Worm (Caenorhabditis elegans): Measurements from ENCODE around the gene cpz-2.

The cpz-2 gene

ce11 chrV:13411225-13411991 is 30.4 kb downstream of the cpz-2 start:
- TF ChIP-seq blmp-1 (tag; optimal IDR thresholded peaks at IDR 0.05; ENCODE audit: insufficient read depth) (peak; percentile 65), ama-1 (optimal IDR thresholded peaks at IDR 0.05) (peak; percentile 67), fos-1 (tag; optimal IDR thresholded peaks at IDR 0.05) (no peak), elt-3 (tag; optimal IDR thresholded peaks at IDR 0.05) (peak; percentile 68)

ce11 chrV:13411992-13412298 is 31.0 kb downstream of the cpz-2 start:
- TF ChIP-seq nhr-21 (tag; optimal IDR thresholded peaks at IDR 0.05) (peak; percentile 1), nhr-25 (tag; optimal IDR thresholded peaks at IDR 0.05) (peak; percentile 78), sma-3 (GFP tag; optimal IDR thresholded peaks at IDR 0.05) (no peak)

DNA sequence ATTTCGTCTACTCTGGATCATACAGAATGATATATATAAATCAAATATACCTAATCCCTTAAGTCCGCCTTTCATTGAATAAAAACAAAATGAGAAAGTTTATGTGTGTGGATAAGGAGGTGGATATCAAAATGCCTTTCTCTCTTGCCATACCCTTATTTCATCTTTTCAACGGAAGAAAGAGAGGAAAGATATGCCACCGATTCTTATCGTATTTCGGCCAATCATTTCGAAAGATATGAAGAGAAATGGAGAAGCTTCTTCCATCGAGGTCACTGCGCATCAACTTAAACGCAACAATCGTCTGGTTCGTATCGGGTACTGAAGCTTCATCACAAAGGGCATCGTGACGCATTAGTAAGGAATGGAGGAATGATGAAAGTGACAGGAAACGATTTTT is 32.3 kb downstream of the cpz-2 start:
- no peak for TF ChIP-seq skn-1 (tag; optimal IDR thresholded peaks at IDR 0.05)
- TF ChIP-seq dmd-4 (tag; optimal IDR thresholded peaks at IDR 0.05): no peak
- no peak for TF ChIP-seq zag-1 (tag; optimal IDR thresholded peaks at IDR 0.05)
- no peak for TF ChIP-seq F13H6.1 (tag; optimal IDR thresholded peaks at IDR 0.05)
- no peak for TF ChIP-seq sma-9 (GFP tag; optimal IDR thresholded peaks at IDR 0.05)
- TF ChIP-seq sma-9 (tag; optimal IDR thresholded peaks at IDR 0.05): no peak
- TF ChIP-seq nhr-10 (tag; optimal IDR thresholded peaks at IDR 0.05): no peak
- TF ChIP-seq blmp-1 (tag; optimal IDR thresholded peaks at IDR 0.05; ENCODE audit: insufficient read depth): peak; percentile 3
- no peak for TF ChIP-seq gmeb-1 (tag; optimal IDR thresholded peaks at IDR 0.05)
- peak; percentile 38 for TF ChIP-seq peb-1 (tag; optimal IDR thresholded peaks at IDR 0.05)
- TF ChIP-seq Y55F3AM.14 (GFP tag; optimal IDR thresholded peaks at IDR 0.05): no peak
- no peak for TF ChIP-seq sma-3 (GFP tag; optimal IDR thresholded peaks at IDR 0.05)
- peak; percentile 47 for TF ChIP-seq nhr-21 (tag; optimal IDR thresholded peaks at IDR 0.05)
- no peak for TF ChIP-seq nhr-6 (tag; optimal IDR thresholded peaks at IDR 0.05)

ce11 chrV:13414585-13414984 is 33.6 kb downstream of the cpz-2 start, which contains the start of gene cut-2:
cut-2 (plus strand) TSS chrV:13414949.
- TF ChIP-seq R02D3.7 (tag; optimal IDR thresholded peaks at IDR 0.05) (no peak), nhr-23 (tag; optimal IDR thresholded peaks at IDR 0.05) (no peak), crh-2 (tag; optimal IDR thresholded peaks at IDR 0.05) (no peak), peb-1 (tag; optimal IDR thresholded peaks at IDR 0.05) (peak; percentile 24), nhr-6 (tag; optimal IDR thresholded peaks at IDR 0.05) (no peak), nhr-21 (tag; optimal IDR thresholded peaks at IDR 0.05) (no peak), ztf-11 (tag; optimal IDR thresholded peaks at IDR 0.05) (no peak), unc-62 (GFP tag; optimal IDR thresholded peaks at IDR 0.05) (no peak)

ce11 chrV:13415462-13415861 is 34.5 kb downstream of the cpz-2 start:
- TF ChIP-seq blmp-1 (tag; optimal IDR thresholded peaks at IDR 0.05; ENCODE audit: insufficient read depth) (no peak), sem-4 (tag; optimal IDR thresholded peaks at IDR 0.05) (no peak), nhr-23 (tag; optimal IDR thresholded peaks at IDR 0.05) (no peak), F13H6.1 (tag; optimal IDR thresholded peaks at IDR 0.05) (no peak), sma-9 (GFP tag; optimal IDR thresholded peaks at IDR 0.05) (no peak), sma-9 (tag; optimal IDR thresholded peaks at IDR 0.05) (no peak), nhr-237 (tag; optimal IDR thresholded peaks at IDR 0.05) (no peak), nhr-77 (tag; optimal IDR thresholded peaks at IDR 0.05) (no peak), unc-39 (tag; optimal IDR thresholded peaks at IDR 0.05) (no peak), dmd-4 (tag; optimal IDR thresholded peaks at IDR 0.05) (no peak)

DNA sequence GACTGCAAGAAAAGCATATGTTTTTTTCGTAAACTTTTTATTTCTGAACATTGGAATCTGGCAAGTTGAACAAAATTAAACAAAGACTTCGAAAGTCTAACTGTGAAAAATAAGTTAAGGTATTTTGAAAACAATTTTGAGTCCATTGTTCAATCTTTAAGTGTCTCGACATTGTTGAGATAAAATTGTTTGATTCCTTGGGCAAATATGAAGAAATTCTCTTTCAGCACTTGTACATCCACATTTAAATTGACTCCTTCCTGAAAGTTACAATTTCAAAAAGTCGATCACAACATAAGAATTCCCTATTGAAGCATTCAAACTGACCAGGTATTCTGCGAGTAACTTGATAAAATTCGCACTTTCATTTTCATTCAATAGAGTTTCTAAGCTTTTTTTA is 35.1 kb downstream of the cpz-2 start:
- TF ChIP-seq alr-1 (tag; optimal IDR thresholded peaks at IDR 0.05) (no peak), lsy-2 (tag; optimal IDR thresholded peaks at IDR 0.05) (no peak), nhr-25 (tag; optimal IDR thresholded peaks at IDR 0.05) (peak; percentile 9), nhr-23 (tag; optimal IDR thresholded peaks at IDR 0.05) (no peak)

DNA sequence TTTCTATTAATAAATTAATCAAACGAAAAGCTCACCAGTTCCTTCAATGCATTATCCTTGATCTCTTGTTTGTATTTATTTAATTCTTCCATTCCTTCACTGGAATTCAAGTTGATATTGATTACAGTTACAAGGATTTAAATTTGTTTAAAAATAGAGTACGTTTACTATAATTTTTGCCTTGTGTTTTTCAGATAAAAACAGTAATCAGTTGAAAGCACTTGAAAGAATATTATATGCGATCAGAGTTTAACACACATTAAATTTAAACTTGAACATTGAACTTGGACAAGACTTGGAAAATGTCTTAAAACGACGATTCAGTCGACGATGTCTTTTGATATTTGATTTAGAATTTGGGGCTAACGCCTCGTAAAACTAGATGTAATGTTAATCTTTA is 36.5 kb downstream of the cpz-2 start, which contains the start of gene F53F1.6:
F53F1.6 (minus strand) TSS at position 101 of the 400 bp plus-strand sequence.
- no peak for TF ChIP-seq nhr-12 (tag; optimal IDR thresholded peaks at IDR 0.05)
- no peak for TF ChIP-seq lin-11 (tag; optimal IDR thresholded peaks at IDR 0.05)
- no peak for TF ChIP-seq nhr-77 (tag; optimal IDR thresholded peaks at IDR 0.05)
- TF ChIP-seq alr-1 (tag; optimal IDR thresholded peaks at IDR 0.05): no peak

Data from whole organism, L2 larva.